Worm (Caenorhabditis elegans) whole organism, L3 larva: ENCODE measurements around the gene best-12.

Experiments
- ama-1 ChIP-seq: fragments of 150-350 bp; optimal IDR thresholded peaks from 2 replicates; lab custom pipeline; 2018
- egl-27 ChIP-seq: sonication (generic microtip); optimal IDR thresholded peaks from 4 replicates; lab custom pipeline; 2017; ENCODE audit warnings: missing biosample characterization, missing genetic modification reagents, missing genetic modification characterization
- elt-3 ChIP-seq, 3 experiments: fragments of 150-350 bp in 1 of 3; sonication (generic microtip) in 2 of 3; optimal IDR thresholded peaks; 2 replicates in 2 of 3; 4 replicates in 1 of 3; lab custom pipeline; 2014 to 2017; ENCODE audit warnings: missing biosample characterization in 3 of 3, missing genetic modification characterization in 3 of 3
- lin-15B ChIP-seq: fragments of 150-350 bp; optimal IDR thresholded peaks from 2 replicates; lab custom pipeline; 2014; ENCODE audit warnings: missing biosample characterization, missing genetic modification characterization
- nfya-1 ChIP-seq: sonication (generic microtip); optimal IDR thresholded peaks from 2 replicates; lab custom pipeline; 2017; ENCODE audit warnings: missing genetic modification characterization, mild to moderate bottlenecking, missing compliant biosample characterization, antibody characterized with exemption, moderate library complexity; ENCODE audit not compliant: insufficient read depth
- nhr-11 ChIP-seq: fragments of 150-350 bp; optimal IDR thresholded peaks from 2 replicates; lab custom pipeline; 2014; ENCODE audit warnings: missing biosample characterization, missing genetic modification characterization
- nhr-25 ChIP-seq: sonication (generic microtip); optimal IDR thresholded peaks from 2 replicates; lab custom pipeline; 2017; ENCODE audit warnings: missing biosample characterization, missing genetic modification characterization
- nhr-77 ChIP-seq: fragments of 150-350 bp; optimal IDR thresholded peaks from 2 replicates; lab custom pipeline; 2014; ENCODE audit warnings: missing biosample characterization, missing genetic modification characterization
- unc-62 ChIP-seq: fragments of 150-350 bp; sonication (generic microtip); optimal IDR thresholded peaks from 4 replicates; lab custom pipeline; 2014; ENCODE audit warnings: missing biosample characterization, missing genetic modification reagents, missing genetic modification characterization
- zag-1 ChIP-seq: fragments of 150-350 bp; optimal IDR thresholded peaks from 2 replicates; lab custom pipeline; 2014; ENCODE audit warnings: missing biosample characterization, missing genetic modification characterization
- ztf-4 ChIP-seq: fragments of 150-350 bp; optimal IDR thresholded peaks from 2 replicates; lab custom pipeline; 2014; ENCODE audit warnings: missing biosample characterization, missing genetic modification characterization

DNA sequence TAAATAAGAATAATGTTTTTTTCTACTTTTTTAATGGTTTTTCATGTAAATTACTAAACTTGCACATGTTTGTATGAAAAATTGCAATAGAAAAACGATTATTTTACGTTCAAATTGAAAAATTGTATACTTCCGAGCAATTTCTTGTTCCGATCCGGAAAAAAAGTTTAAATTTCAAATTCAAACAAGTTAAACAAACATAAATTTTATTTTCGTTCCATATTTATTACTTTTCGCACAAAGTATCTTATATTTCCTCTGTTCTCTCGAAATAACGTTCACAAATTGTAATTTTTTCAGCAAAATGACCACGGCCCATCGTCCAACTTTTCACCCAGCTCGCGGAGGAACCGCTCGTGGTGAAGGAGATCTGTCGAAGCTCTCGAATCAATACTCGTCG is 26.2 kb upstream of the best-12 start, which contains the start of gene cwc-15:
- no peak for TF ChIP-seq nhr-77 (tag; lab: Kevin White, UChicago)
- no peak for TF ChIP-seq nhr-11 (tag; lab: Kevin White, UChicago)
- TF ChIP-seq ama-1 (lab: Kevin White, UChicago): no peak
- no peak for TF ChIP-seq nfya-1 (tag; lab: Kevin White, UChicago)
- no peak for TF ChIP-seq ztf-4 (tag; lab: Kevin White, UChicago)
- no peak for TF ChIP-seq nhr-25 (tag; lab: Kevin White, UChicago)
- no peak for TF ChIP-seq lin-15B (tag; lab: Kevin White, UChicago)
- TF ChIP-seq elt-3 (tag; optimal IDR thresholded peaks at IDR 0.05; lab: Kevin White, UChicago): no peak
- no peak for TF ChIP-seq zag-1
- TF ChIP-seq egl-27 (tag; lab: Kevin White, UChicago): no peak
- no peak for TF ChIP-seq unc-62 (GFP tag; lab: Kevin White, UChicago)
